Fruit fly (Drosophila melanogaster) whole organism, embryonic: ENCODE measurements around the gene SdhC.

Source experiments
- Adf1 ChIP-seq: fragments of 200-800 bp; sonication (Bioruptor generic); IDR thresholded peaks from 2 replicates; pipeline ENCODE4 v1.3.6; 2022; ENCODE audit warnings: missing biosample characterization, missing genetic modification characterization
- CG10147 ChIP-seq: fragments of 200-800 bp; sonication (Bioruptor generic); optimal IDR thresholded peaks from 2 replicates; lab custom pipeline; 2019; ENCODE audit warnings: missing biosample characterization, mild to moderate bottlenecking, missing genetic modification characterization, moderate library complexity
- CG10274 ChIP-seq: fragments of 200-800 bp; sonication (Bioruptor generic); optimal IDR thresholded peaks from 3 replicates; lab custom pipeline; 2017; ENCODE audit warnings: missing biosample characterization, mild to moderate bottlenecking, missing genetic modification characterization
- CG10543 ChIP-seq: fragments of 200-800 bp; sonication (Bioruptor generic); optimal IDR thresholded peaks from 3 replicates; lab custom pipeline; 2017; ENCODE audit warnings: missing biosample characterization, mild to moderate bottlenecking, missing genetic modification characterization, moderate library complexity
- CG11398 ChIP-seq: fragments of 200-800 bp; sonication (Bioruptor generic); optimal IDR thresholded peaks from 2 replicates; lab custom pipeline; 2016; ENCODE audit warnings: missing biosample characterization, missing genetic modification characterization
- CG12391 ChIP-seq: fragments of 200-800 bp; sonication (Bioruptor generic); optimal IDR thresholded peaks from 3 replicates; lab custom pipeline; 2018; ENCODE audit warnings: missing biosample characterization, mild to moderate bottlenecking, missing genetic modification characterization, moderate library complexity
- CG13424 ChIP-seq: fragments of 200-800 bp; sonication (Bioruptor generic); optimal IDR thresholded peaks from 2 replicates; lab custom pipeline; 2019; ENCODE audit warnings: missing biosample characterization, mild to moderate bottlenecking, missing genetic modification characterization, moderate library complexity
- CG14441 ChIP-seq: fragments of 200-800 bp; sonication (Bioruptor generic); IDR thresholded peaks from 2 replicates; pipeline ENCODE4 v1.3.6; 2022; ENCODE audit warnings: missing biosample characterization, missing genetic modification characterization
- CG15011 ChIP-seq: fragments of 200-800 bp; sonication (Bioruptor generic); optimal IDR thresholded peaks from 3 replicates; lab custom pipeline; 2018; ENCODE audit warnings: missing biosample characterization, mild to moderate bottlenecking, missing genetic modification characterization
- CG15269 ChIP-seq: fragments of 200-800 bp; sonication (Bioruptor generic); optimal IDR thresholded peaks from 2 replicates; lab custom pipeline; 2018; ENCODE audit warnings: missing biosample characterization, mild to moderate bottlenecking, missing genetic modification characterization, moderate library complexity
- CG17359 ChIP-seq: fragments of 200-800 bp; sonication (Bioruptor generic); optimal IDR thresholded peaks from 3 replicates; lab custom pipeline; 2018; ENCODE audit warnings: missing biosample characterization, mild to moderate bottlenecking, missing genetic modification characterization, moderate library complexity
- CG18619 ChIP-seq: fragments of 200-800 bp; sonication (Bioruptor generic); optimal IDR thresholded peaks from 3 replicates; lab custom pipeline; 2017; ENCODE audit warnings: missing biosample characterization, mild to moderate bottlenecking, missing genetic modification characterization
- CG2199 ChIP-seq: fragments of 200-800 bp; sonication (Bioruptor generic); IDR thresholded peaks from 3 replicates; pipeline ENCODE4 v1.3.6; 2022; ENCODE audit warnings: missing biosample characterization, missing genetic modification characterization
- CG2202 ChIP-seq: fragments of 200-800 bp; sonication (Bioruptor generic); optimal IDR thresholded peaks from 2 replicates; lab custom pipeline; 2018; ENCODE audit warnings: missing biosample characterization, mild to moderate bottlenecking, missing genetic modification characterization
- CG2678 ChIP-seq: fragments of 200-800 bp; sonication (Bioruptor generic); optimal IDR thresholded peaks from 3 replicates; lab custom pipeline; 2019; ENCODE audit warnings: missing biosample characterization, mild to moderate bottlenecking, missing genetic modification characterization, moderate library complexity
- CG7357 ChIP-seq: fragments of 200-800 bp; sonication (Bioruptor generic); IDR thresholded peaks from 3 replicates; pipeline ENCODE4 v1.3.6; 2022; ENCODE audit warnings: missing biosample characterization, missing genetic modification characterization
- CG7745 ChIP-seq: fragments of 200-800 bp; sonication (Bioruptor generic); optimal IDR thresholded peaks from 2 replicates; lab custom pipeline; 2018; ENCODE audit warnings: missing biosample characterization, mild to moderate bottlenecking, missing genetic modification characterization, moderate library complexity
- CG8359 ChIP-seq: fragments of 200-800 bp; sonication (Bioruptor generic); optimal IDR thresholded peaks from 2 replicates; lab custom pipeline; 2017; ENCODE audit warnings: missing biosample characterization, mild to moderate bottlenecking, missing genetic modification characterization, borderline replicate concordance
- CG9727 ChIP-seq: fragments of 200-800 bp; sonication (Bioruptor generic); optimal IDR thresholded peaks from 3 replicates; lab custom pipeline; 2017; ENCODE audit warnings: missing biosample characterization, mild to moderate bottlenecking, missing genetic modification characterization
- CG9876 ChIP-seq: fragments of 200-800 bp; sonication (Bioruptor generic); optimal IDR thresholded peaks from 2 replicates; lab custom pipeline; 2016; ENCODE audit warnings: missing biosample characterization, missing genetic modification characterization
- CHES-1-like ChIP-seq: fragments of 200-800 bp; sonication (Bioruptor generic); optimal IDR thresholded peaks from 2 replicates; lab custom pipeline; 2016; ENCODE audit warnings: missing biosample characterization, missing genetic modification characterization
- Deaf1 ChIP-seq: fragments of 200-800 bp; optimal IDR thresholded peaks from 3 replicates; lab custom pipeline; 2019; ENCODE audit warnings: missing biosample characterization, mild to moderate bottlenecking, missing genetic modification characterization, moderate library complexity
- Dfd ChIP-seq, 2 experiments: fragments of >200 bp; optimal IDR thresholded peaks; 2 replicates each; lab custom pipeline; 2017; ENCODE audit warnings: missing biosample characterization in 2 of 2, missing genetic modification characterization in 2 of 2
- Ets65A ChIP-seq: fragments of 200-800 bp; sonication (Bioruptor generic); peaks from one replicate; lab custom pipeline; 2016; ENCODE audit warnings: missing biosample characterization, missing genetic modification characterization
- Lhr ChIP-seq: fragments of 200-800 bp; sonication (Bioruptor generic); optimal IDR thresholded peaks from 3 replicates; lab custom pipeline; 2017; ENCODE audit warnings: mild to moderate bottlenecking, missing biosample characterization, missing genetic modification reagents, missing genetic modification characterization
- Mes4 ChIP-seq: fragments of 200-800 bp; sonication (Bioruptor generic); optimal IDR thresholded peaks from 2 replicates; lab custom pipeline; 2016; ENCODE audit warnings: missing biosample characterization, missing genetic modification characterization
- NC2α ChIP-seq: fragments of 200-800 bp; sonication (Bioruptor generic); optimal IDR thresholded peaks from 2 replicates; lab custom pipeline; 2016; ENCODE audit warnings: missing biosample characterization, missing genetic modification characterization
- Nf-YB ChIP-seq: fragments of 200-800 bp; sonication (Bioruptor generic); optimal IDR thresholded peaks from 3 replicates; lab custom pipeline; 2019; ENCODE audit warnings: missing biosample characterization, mild to moderate bottlenecking, missing genetic modification characterization, moderate library complexity
- Nf-YC ChIP-seq: fragments of 200-800 bp; optimal IDR thresholded peaks from 3 replicates; lab custom pipeline; 2019; ENCODE audit warnings: missing biosample characterization, mild to moderate bottlenecking, missing genetic modification characterization, moderate library complexity
- Ptx1 ChIP-seq: fragments of 200-800 bp; sonication (Bioruptor generic); IDR thresholded peaks from 2 replicates; pipeline ENCODE4 v1.3.6; 2022; ENCODE audit warnings: missing biosample characterization, missing genetic modification characterization
- Trl ChIP-seq, 3 experiments: fragments of >200 bp in 2 of 3; fragments of 200-800 bp in 1 of 3; sonication (Bioruptor generic) in 1 of 3; optimal IDR thresholded peaks; 2 replicates in 1 of 3; 3 replicates in 2 of 3; lab custom pipeline; 2016 to 2017; ENCODE audit warnings: missing biosample characterization in 1 of 3, missing genetic modification characterization in 1 of 3
- br ChIP-seq: fragments of >200 bp; optimal IDR thresholded peaks from 2 replicates; lab custom pipeline; 2017
- cas ChIP-seq: fragments of 200-800 bp; sonication (Bioruptor generic); IDR thresholded peaks from 2 replicates; pipeline ENCODE4 v1.3.6; 2022; ENCODE audit warnings: missing biosample characterization, missing genetic modification characterization
- cg ChIP-seq: fragments of 200-800 bp; sonication (Bioruptor generic); optimal IDR thresholded peaks from 3 replicates; lab custom pipeline; 2019; ENCODE audit warnings: missing biosample characterization, mild to moderate bottlenecking, missing genetic modification characterization, moderate library complexity
- crp ChIP-seq, 2 experiments: fragments of 200-800 bp; sonication (Bioruptor generic); optimal IDR thresholded peaks; 2 replicates in 1 of 2; 3 replicates in 1 of 2; lab custom pipeline; 2017; ENCODE audit warnings: missing biosample characterization in 2 of 2, missing genetic modification characterization in 2 of 2, mild to moderate bottlenecking in 1 of 2, moderate library complexity in 1 of 2
- disco-r ChIP-seq: fragments of 200-800 bp; sonication (Bioruptor generic); optimal IDR thresholded peaks from 2 replicates; lab custom pipeline; 2016; ENCODE audit warnings: missing biosample characterization, missing genetic modification characterization
- eyg ChIP-seq: fragments of 200-800 bp; sonication (Bioruptor generic); optimal IDR thresholded peaks from 3 replicates; lab custom pipeline; 2016; ENCODE audit warnings: missing biosample characterization, missing genetic modification characterization
- grn ChIP-seq: fragments of 200-800 bp; sonication (Bioruptor generic); optimal IDR thresholded peaks from 3 replicates; lab custom pipeline; 2017; ENCODE audit warnings: missing biosample characterization, missing genetic modification characterization
- hkb ChIP-seq, 2 experiments: fragments of 200-800 bp in 1 of 2; fragments of >200 bp in 1 of 2; sonication (Bioruptor generic) in 1 of 2; IDR thresholded peaks in 1 of 2; optimal IDR thresholded peaks in 1 of 2; 2 replicates each; pipeline versions ENCODE4 v1.3.6 to Lab custom; 2017 to 2022; ENCODE audit warnings: missing biosample characterization in 1 of 2, missing genetic modification characterization in 1 of 2
- mirr ChIP-seq: fragments of 200-800 bp; sonication (Bioruptor generic); optimal IDR thresholded peaks from 3 replicates; lab custom pipeline; 2018; ENCODE audit warnings: missing biosample characterization, mild to moderate bottlenecking, missing genetic modification characterization
- p53 ChIP-seq: fragments of 200-800 bp; sonication (Bioruptor generic); optimal IDR thresholded peaks from 2 replicates; lab custom pipeline; 2016; ENCODE audit warnings: missing biosample characterization, missing genetic modification characterization
- pb ChIP-seq: fragments of 200-800 bp; sonication (Bioruptor generic); optimal IDR thresholded peaks from 3 replicates; lab custom pipeline; 2016; ENCODE audit warnings: missing biosample characterization, missing genetic modification characterization
- pnt ChIP-seq: fragments of 200-800 bp; sonication (Bioruptor generic); optimal IDR thresholded peaks from 3 replicates; lab custom pipeline; 2016; ENCODE audit warnings: missing biosample characterization, missing genetic modification characterization
- slbo ChIP-seq: fragments of 200-800 bp; sonication (Bioruptor generic); IDR thresholded peaks from 2 replicates; pipeline ENCODE4 v1.3.6; 2022; ENCODE audit warnings: missing biosample characterization, missing genetic modification characterization
- ssp ChIP-seq: fragments of 200-800 bp; sonication (Bioruptor generic); IDR thresholded peaks from 2 replicates; pipeline ENCODE4 v1.3.6; 2022; ENCODE audit warnings: missing biosample characterization, missing genetic modification characterization
- wdn ChIP-seq: fragments of 200-800 bp; sonication (Bioruptor generic); IDR thresholded peaks from 2 replicates; pipeline ENCODE4 v1.3.6; 2022; ENCODE audit warnings: missing biosample characterization, missing genetic modification characterization
- yki ChIP-seq: fragments of >200 bp; optimal IDR thresholded peaks from 3 replicates; lab custom pipeline; 2018
- z ChIP-seq: fragments of 200-800 bp; sonication (Bioruptor generic); IDR thresholded peaks from 3 replicates; pipeline ENCODE4 v1.3.6; 2022; ENCODE audit warnings: missing biosample characterization, missing genetic modification characterization

The SdhC gene

dm6 chr3R:11209801-11210402 is at the start of gene SdhC, which contains the start of gene Tctp (continued):
- TF ChIP-seq mirr (GFP tag; lab: Kevin White, UChicago) (peak; percentile 27), crp (GFP tag; optimal IDR thresholded peaks at IDR 0.05; lab: Kevin White, UChicago) (peak in 1 of 2 experiments; percentile 23), grn (GFP tag; lab: Kevin White, UChicago) (no peak), CG17359 (tag; lab: Kevin White, UChicago) (no peak), cas (GFP tag; lab: Robert Waterston, UW) (no peak), ssp (GFP tag; lab: Robert Waterston, UW) (no peak), slbo (peak; percentile 24; the same call in 1 of the 2 replicates), eyg (GFP tag; lab: Kevin White, UChicago) (no peak), CG8359 (GFP tag; lab: Kevin White, UChicago) (no peak), CG10274 (GFP tag; lab: Kevin White, UChicago) (no peak), CG15011 (GFP tag; lab: Kevin White, UChicago) (no peak), CG9876 (GFP tag; lab: Kevin White, UChicago) (no peak), CG7745 (tag; lab: Kevin White, UChicago) (no peak), CG9727 (GFP tag; lab: Kevin White, UChicago) (peak; percentile 62), hkb (optimal IDR thresholded peaks at IDR 0.05; lab: Kevin White, UChicago) (peak; percentile 44), hkb (GFP tag; IDR thresholded peaks at IDR 0.05; lab: Robert Waterston, UW) (0 out of 2 replicates have a peak, but pooled peaks have one; percentile 7), br (lab: Kevin White, UChicago) (no peak), CG12391 (tag; lab: Kevin White, UChicago) (peak; percentile 77), CG15269 (peak; percentile 51), CG7357 (no peak), Ptx1 (GFP tag; lab: Robert Waterston, UW) (no peak), p53 (no peak), NC2α (GFP tag; lab: Kevin White, UChicago) (no peak), CG14441 (GFP tag; lab: Robert Waterston, UW) (no peak), CG18619 (peak; percentile 20), Dfd (GFP tag; optimal IDR thresholded peaks at IDR 0.05; lab: Kevin White, UChicago) (no peak), CG2202 (tag; lab: Kevin White, UChicago) (peak; percentile 14), wdn (GFP tag; lab: Robert Waterston, UW) (no peak), CHES-1-like (GFP tag; lab: Kevin White, UChicago) (peak; percentile 10), disco-r (GFP tag; lab: Kevin White, UChicago) (no peak), CG10147 (GFP tag; lab: Kevin White, UChicago) (peak; percentile 6), pb (GFP tag; lab: Kevin White, UChicago) (peak; percentile 18)

DNA sequence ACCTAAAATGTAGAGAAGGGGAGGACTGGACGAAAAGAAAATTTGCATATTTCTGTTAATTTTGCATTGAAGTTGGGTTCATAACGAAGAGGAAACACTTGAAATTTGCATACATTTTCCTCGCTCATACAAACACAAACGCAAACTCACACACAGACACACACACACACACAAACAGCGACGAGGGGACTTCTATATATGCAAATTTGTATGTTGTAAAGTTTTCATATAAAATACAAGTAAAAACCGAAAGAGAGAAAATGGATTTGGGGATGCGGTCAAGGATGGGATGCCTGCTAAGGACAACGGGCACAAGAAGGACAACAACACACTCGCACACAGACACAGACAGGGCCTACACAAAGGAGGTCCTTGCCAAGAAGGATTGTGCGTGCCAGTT is 47.9 kb upstream of the SdhC start:
- TF ChIP-seq CG11398 (GFP tag; lab: Kevin White, UChicago) (no peak), pnt (GFP tag; lab: Kevin White, UChicago) (no peak), Ets65A (GFP tag; lab: Kevin White, UChicago) (peak; percentile 93), Lhr (no peak), CG10543 (no peak), Mes4 (GFP tag; lab: Kevin White, UChicago) (no peak)

- peak; percentile 79 for TF ChIP-seq yki (lab: Kevin White, UChicago)
- peak; percentile 90 for TF ChIP-seq Nf-YC (tag; lab: Kevin White, UChicago)
- peak; percentile 82 for TF ChIP-seq Nf-YB (GFP tag; lab: Kevin White, UChicago)
- no peak for TF ChIP-seq CG2199 (GFP tag; lab: Robert Waterston, UW)
- TF ChIP-seq cg (GFP tag; lab: Kevin White, UChicago) = peak; percentile 57
- no peak for TF ChIP-seq CG2678 (tag; lab: Kevin White, UChicago)
- peak; percentile 79 to 85 for TF ChIP-seq Trl (optimal IDR thresholded peaks at IDR 0.05; lab: Kevin White, UChicago)
- no peak for TF ChIP-seq Trl (GFP tag; optimal IDR thresholded peaks at IDR 0.05; lab: Kevin White, UChicago)
- TF ChIP-seq CG13424 = no peak
- TF ChIP-seq Deaf1 (tag; lab: Kevin White, UChicago) = peak; percentile 81
- peak; percentile 63 for TF ChIP-seq Ets65A (GFP tag; lab: Kevin White, UChicago)
- 0 out of 3 replicates have a peak, but pooled peaks have one; percentile 6 for TF ChIP-seq z (GFP tag; lab: Robert Waterston, UW)
- TF ChIP-seq Adf1 (GFP tag; lab: Robert Waterston, UW) = peak; percentile 86
Observed at dm6 chr3R:11254382-11254953, 44.8 kb upstream of the SdhC start.
